Worm (Caenorhabditis elegans) whole organism, late embryonic: ENCODE data around the gene skr-10.

Experiments
- dmd-4 ChIP-seq: sonication (generic microtip); optimal IDR thresholded peaks from 2 replicates; lab custom pipeline; 2016; ENCODE audit warnings: borderline replicate concordance, missing genetic modification characterization, missing compliant biosample characterization
- fkh-6 ChIP-seq: sonication (generic microtip); optimal IDR thresholded peaks from 2 replicates; lab custom pipeline; 2016; ENCODE audit warnings: missing genetic modification characterization, missing compliant biosample characterization
- pag-3 ChIP-seq: sonication (generic microtip); optimal IDR thresholded peaks from 2 replicates; lab custom pipeline; 2016; ENCODE audit warnings: missing compliant biosample characterization, missing genetic modification characterization, borderline replicate concordance
- pqm-1 ChIP-seq: sonication (generic microtip); optimal IDR thresholded peaks from 2 replicates; lab custom pipeline; 2016; ENCODE audit warnings: missing genetic modification characterization, missing compliant biosample characterization
- tbx-2 ChIP-seq: sonication (generic microtip); optimal IDR thresholded peaks from 2 replicates; lab custom pipeline; 2016; ENCODE audit warnings: missing genetic modification characterization, missing compliant biosample characterization
- tbx-7 ChIP-seq: sonication (generic microtip); optimal IDR thresholded peaks from 2 replicates; lab custom pipeline; 2016; ENCODE audit warnings: missing genotype, missing genetic modification characterization, missing compliant biosample characterization
- zip-5 ChIP-seq: sonication (generic microtip); optimal IDR thresholded peaks from 2 replicates; lab custom pipeline; 2016; ENCODE audit warnings: missing genetic modification characterization, missing compliant biosample characterization

- no peak for TF ChIP-seq pag-3 (tag; lab: Kevin White, UChicago)
- TF ChIP-seq zip-5, result no peak
- TF ChIP-seq pqm-1 (tag; lab: Kevin White, UChicago), result no peak
- no peak for TF ChIP-seq tbx-7 (tag; lab: Kevin White, UChicago)
- no peak for TF ChIP-seq tbx-2
- TF ChIP-seq dmd-4 (tag; lab: Kevin White, UChicago), result no peak
- no peak for TF ChIP-seq fkh-6 (tag; lab: Kevin White, UChicago)
These were observed 15.9 kb upstream of the skr-10 start for ce11 chrIV:15930694-15931093.
